Fruit fly (Drosophila melanogaster) whole organism: ENCODE results near the gene CecA1.

ENCODE experiments used
- CG8478 ChIP-seq: fragments of >200 bp; optimal IDR thresholded peaks from 2 replicates; lab custom pipeline; 2018; ENCODE audit warnings: inconsistent platforms
- Dll ChIP-seq: fragments of >200 bp; optimal IDR thresholded peaks from 2 replicates; lab custom pipeline; 2017
- EcR ChIP-seq, 2 experiments: fragments of >200 bp; optimal IDR thresholded peaks; 2 replicates each; lab custom pipeline; 2017; ENCODE audit warnings: missing biosample characterization in 2 of 2, missing genetic modification characterization in 2 of 2, missing genetic modification reagents in 2 of 2
- pan ChIP-seq: fragments of >200 bp; optimal IDR thresholded peaks from 2 replicates; lab custom pipeline; 2017
- psq ChIP-seq: fragments of >200 bp; optimal IDR thresholded peaks from 2 replicates; lab custom pipeline; 2017
- usp ChIP-seq: fragments of >200 bp; optimal IDR thresholded peaks from 2 replicates; lab custom pipeline; 2017; ENCODE audit warnings: missing biosample characterization, missing genetic modification characterization, mixed read lengths

Gene CecA1

dm6 chr3R:30203104-30203986 lies 7.3 kb upstream of the CecA1 start:
- TF ChIP-seq usp (GFP tag; lab: Kevin White, UChicago) (no peak), psq (lab: Kevin White, UChicago) (no peak), CG8478 (lab: Kevin White, UChicago) (no peak), pan (no peak), Dll (lab: Kevin White, UChicago) (no peak)

- no peak for TF ChIP-seq CG8478 (lab: Kevin White, UChicago)
- no peak for TF ChIP-seq Dll (lab: Kevin White, UChicago)
- no peak for TF ChIP-seq pan
- TF ChIP-seq usp (GFP tag; lab: Kevin White, UChicago) = no peak
- TF ChIP-seq EcR (GFP tag; optimal IDR thresholded peaks at IDR 0.05; lab: Kevin White, UChicago) = no peak
- no peak for TF ChIP-seq psq (lab: Kevin White, UChicago)
Measured at dm6 chr3R:30204004-30204603, 6.6 kb upstream of the CecA1 start.

dm6 chr3R:30205946-30206345 lies 4.7 kb upstream of the CecA1 start:
- TF ChIP-seq usp (GFP tag; lab: Kevin White, UChicago) (no peak), CG8478 (lab: Kevin White, UChicago) (no peak), pan (no peak), EcR (GFP tag; optimal IDR thresholded peaks at IDR 0.05; lab: Kevin White, UChicago) (no peak), Dll (lab: Kevin White, UChicago) (no peak), psq (lab: Kevin White, UChicago) (no peak)

- no peak for TF ChIP-seq Dll (lab: Kevin White, UChicago)
- no peak for TF ChIP-seq EcR (GFP tag; optimal IDR thresholded peaks at IDR 0.05; lab: Kevin White, UChicago)
- no peak for TF ChIP-seq CG8478 (lab: Kevin White, UChicago)
- no peak for TF ChIP-seq usp (GFP tag; lab: Kevin White, UChicago)
- no peak for TF ChIP-seq psq (lab: Kevin White, UChicago)
- TF ChIP-seq pan = no peak
Measured at dm6 chr3R:30208011-30208410, 2.7 kb upstream of the CecA1 start.

- TF ChIP-seq pan (no peak), psq (lab: Kevin White, UChicago) (no peak), EcR (GFP tag; optimal IDR thresholded peaks at IDR 0.05; lab: Kevin White, UChicago) (no peak), Dll (lab: Kevin White, UChicago) (no peak), usp (GFP tag; lab: Kevin White, UChicago) (no peak), CG8478 (lab: Kevin White, UChicago) (no peak)
Measured at dm6 chr3R:30208766-30209484, 1.7 kb upstream of the CecA1 start, which contains the start of gene RpS7. Gene RpS7, minus strand, starts transcription at chr3R:30209020.

dm6 chr3R:30209648-30210047 lies 1.0 kb upstream of the CecA1 start, which contains the start of gene Anp:
Gene Anp, plus strand, starts transcription at chr3R:30209948.
- TF ChIP-seq EcR (GFP tag; optimal IDR thresholded peaks at IDR 0.05; lab: Kevin White, UChicago) = no peak
- no peak for TF ChIP-seq usp (GFP tag; lab: Kevin White, UChicago)
- TF ChIP-seq CG8478 (lab: Kevin White, UChicago) = no peak
- TF ChIP-seq psq (lab: Kevin White, UChicago) = no peak
- TF ChIP-seq pan = no peak
- no peak for TF ChIP-seq Dll (lab: Kevin White, UChicago)

- TF ChIP-seq pan = no peak
- TF ChIP-seq EcR (GFP tag; optimal IDR thresholded peaks at IDR 0.05; lab: Kevin White, UChicago) = no peak
- no peak for TF ChIP-seq Dll (lab: Kevin White, UChicago)
- TF ChIP-seq CG8478 (lab: Kevin White, UChicago) = no peak
- TF ChIP-seq usp (GFP tag; lab: Kevin White, UChicago) = no peak
- TF ChIP-seq psq (lab: Kevin White, UChicago) = no peak
Measured at dm6 chr3R:30211856-30212255, 1.2 kb downstream of the CecA1 start, which contains the start of gene CecA2. Gene CecA2, plus strand, starts transcription at chr3R:30212156.

- TF ChIP-seq Dll (lab: Kevin White, UChicago) (no peak), EcR (GFP tag; optimal IDR thresholded peaks at IDR 0.05; lab: Kevin White, UChicago) (no peak), usp (GFP tag; lab: Kevin White, UChicago) (no peak), pan (no peak), psq (lab: Kevin White, UChicago) (no peak), CG8478 (lab: Kevin White, UChicago) (no peak)
Measured at dm6 chr3R:30213697-30214096, 3.0 kb downstream of the CecA1 start, which contains the start of gene CecB. Gene CecB, minus strand, starts transcription at chr3R:30213797.

dm6 chr3R:30215020-30215419 lies 4.3 kb downstream of the CecA1 start:
- TF ChIP-seq Dll (lab: Kevin White, UChicago) = no peak
- no peak for TF ChIP-seq psq (lab: Kevin White, UChicago)
- TF ChIP-seq EcR (GFP tag; optimal IDR thresholded peaks at IDR 0.05; lab: Kevin White, UChicago) = no peak
- TF ChIP-seq CG8478 (lab: Kevin White, UChicago) = no peak
- TF ChIP-seq usp (GFP tag; lab: Kevin White, UChicago) = no peak
- no peak for TF ChIP-seq pan

- TF ChIP-seq usp (GFP tag; lab: Kevin White, UChicago) = no peak
- TF ChIP-seq psq (lab: Kevin White, UChicago) = no peak
- no peak for TF ChIP-seq Dll (lab: Kevin White, UChicago)
- no peak for TF ChIP-seq CG8478 (lab: Kevin White, UChicago)
- TF ChIP-seq pan = no peak
- TF ChIP-seq EcR (GFP tag; optimal IDR thresholded peaks at IDR 0.05; lab: Kevin White, UChicago) = no peak
Measured at dm6 chr3R:30216210-30216609, 5.5 kb downstream of the CecA1 start, which contains the start of gene CecC. Gene CecC, plus strand, starts transcription at chr3R:30216484.
